Worm (Caenorhabditis elegans): Measurements from ENCODE around the gene sax-7.
A peak's percentile ranks its signal among the peaks of the same experiment; 100 is the strongest.

DNA sequence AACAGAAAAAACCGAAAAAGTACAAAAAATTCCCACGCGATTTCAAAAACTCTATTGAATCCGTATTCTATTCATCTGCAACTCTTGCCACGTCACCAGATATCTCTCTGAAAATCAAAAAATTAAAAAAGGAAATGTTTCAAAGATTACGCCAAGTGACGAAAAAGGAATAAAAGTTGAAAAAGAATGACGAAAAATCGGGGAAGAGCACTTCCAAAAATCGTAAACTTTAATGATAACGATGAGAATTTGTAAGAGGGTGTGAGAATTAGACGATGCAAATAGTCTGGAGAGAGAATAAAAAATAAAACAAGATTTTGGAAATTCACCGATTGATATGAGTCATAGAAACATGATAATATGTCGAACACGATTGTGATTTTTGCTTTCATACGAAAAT, 28.3 kb upstream of the sax-7 start:
- TF ChIP-seq lin-39 (tag; optimal IDR thresholded peaks at IDR 0.05) (no peak), nhr-237 (tag; optimal IDR thresholded peaks at IDR 0.05) (no peak), ceh-82 (tag; optimal IDR thresholded peaks at IDR 0.05) (no peak), zag-1 (tag; optimal IDR thresholded peaks at IDR 0.05) (no peak), unc-62 (GFP tag; optimal IDR thresholded peaks at IDR 0.05 in 1 of 2) (peak in 1 of 2 experiments; percentile 11), unc-62 (tag; optimal IDR thresholded peaks at IDR 0.05) (no peak)
